Worm (Caenorhabditis elegans): ENCODE measurements around the gene str-159.

Gene str-159

DNA sequence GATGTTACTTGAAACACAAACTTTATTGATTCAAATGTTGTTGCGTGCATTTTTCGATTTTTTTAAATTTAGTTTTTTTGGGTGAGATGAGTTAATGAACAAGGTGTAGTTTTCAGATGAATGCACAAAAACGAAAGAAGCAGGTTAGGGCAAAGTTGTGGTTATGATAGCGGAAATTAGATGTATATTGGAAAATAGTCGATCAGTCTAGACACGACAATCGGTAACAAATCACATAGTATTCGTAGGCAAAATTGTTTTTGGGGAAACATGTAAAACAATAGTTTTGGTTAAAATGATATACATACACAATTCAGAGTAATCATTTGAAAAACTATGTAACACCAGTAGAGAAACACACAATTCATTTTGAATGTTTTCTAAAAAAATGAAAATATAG lies 41.5 kb upstream of the str-159 start, which contains the start of gene str-172:
Gene str-172 (minus strand): TSS at position 101 of the 400 bp plus-strand sequence.
- no peak for TF ChIP-seq unc-62 (GFP tag; optimal IDR thresholded peaks at IDR 0.05 in 1 of 2)
- TF ChIP-seq unc-62 (tag; optimal IDR thresholded peaks at IDR 0.05) = no peak
- TF ChIP-seq T20F7.1 (GFP tag; optimal IDR thresholded peaks at IDR 0.05) = no peak
- TF ChIP-seq lsy-2 (tag; optimal IDR thresholded peaks at IDR 0.05) = no peak
- no peak for TF ChIP-seq mdt-29 (GFP tag; IDR thresholded peaks at IDR 0.05)

DNA sequence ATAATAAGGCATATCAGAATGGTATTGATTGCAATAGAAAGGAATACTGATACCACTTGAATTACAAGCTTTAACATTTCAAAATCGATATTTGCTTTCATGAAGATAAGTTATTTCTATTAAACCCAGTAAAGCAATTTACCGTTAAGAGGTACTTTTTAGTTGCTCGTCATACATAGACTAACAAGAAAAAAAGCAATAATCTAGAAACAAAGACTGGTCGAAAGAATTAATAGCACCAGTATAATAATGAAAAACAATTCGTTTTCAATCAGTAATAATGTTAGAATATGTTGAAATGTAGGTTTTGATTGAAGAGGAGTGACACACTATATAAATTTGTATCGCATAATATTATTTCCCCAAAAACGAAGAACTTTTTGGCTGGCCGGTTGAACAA lies 38.6 kb upstream of the str-159 start, which contains the start of gene str-175:
Gene str-175 (minus strand): TSS at position 101 of the 400 bp plus-strand sequence.
- TF ChIP-seq aha-1 (tag) (peak; percentile 44), egl-27 (tag; optimal IDR thresholded peaks at IDR 0.05) (no peak)

DNA sequence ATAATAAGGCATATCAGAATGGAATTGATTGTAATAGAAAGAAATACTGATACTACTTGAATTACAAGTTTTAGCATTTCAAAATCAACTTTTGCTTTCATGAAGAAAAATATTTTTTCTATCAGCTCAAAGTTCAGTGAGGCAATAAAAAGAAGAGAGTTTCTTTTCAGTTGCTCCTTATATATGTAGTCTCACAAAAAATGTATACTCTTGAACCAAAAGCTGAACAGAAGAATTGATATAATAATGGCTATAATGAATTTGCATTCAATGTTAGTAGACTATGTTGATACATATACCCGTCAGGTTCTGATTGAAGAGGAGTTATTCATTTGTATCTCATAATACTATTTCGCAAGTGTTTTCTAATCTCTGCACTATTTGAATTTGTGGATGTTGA lies 34.5 kb upstream of the str-159 start, which contains the start of gene str-174:
Gene str-174 (minus strand): TSS at position 101 of the 400 bp plus-strand sequence.
- no peak for TF ChIP-seq hmg-1.1 (GFP tag; IDR thresholded peaks at IDR 0.05)
- TF ChIP-seq spr-1 (tag; optimal IDR thresholded peaks at IDR 0.05) = no peak
- no peak for TF ChIP-seq egl-43 (GFP tag; IDR thresholded peaks at IDR 0.05)
- TF ChIP-seq sdz-12 (GFP tag; optimal IDR thresholded peaks at IDR 0.05) = no peak
- TF ChIP-seq D1046.2 (GFP tag; IDR thresholded peaks at IDR 0.05) = no peak
- TF ChIP-seq pha-4 (GFP tag; IDR thresholded peaks at IDR 0.05) = no peak
- no peak for TF ChIP-seq pha-4 (tag; optimal IDR thresholded peaks at IDR 0.05)
- TF ChIP-seq daf-8 (GFP tag; IDR thresholded peaks at IDR 0.05) = no peak
- TF ChIP-seq unc-62 (GFP tag; optimal IDR thresholded peaks at IDR 0.05 in 1 of 2) = no peak
- TF ChIP-seq unc-62 (tag; optimal IDR thresholded peaks at IDR 0.05) = no peak
- TF ChIP-seq tra-1 (GFP tag; IDR thresholded peaks at IDR 0.05) = no peak
- no peak for TF ChIP-seq nhr-10 (tag; optimal IDR thresholded peaks at IDR 0.05)
- TF ChIP-seq gei-8 (GFP tag; optimal IDR thresholded peaks at IDR 0.05) = no peak

DNA sequence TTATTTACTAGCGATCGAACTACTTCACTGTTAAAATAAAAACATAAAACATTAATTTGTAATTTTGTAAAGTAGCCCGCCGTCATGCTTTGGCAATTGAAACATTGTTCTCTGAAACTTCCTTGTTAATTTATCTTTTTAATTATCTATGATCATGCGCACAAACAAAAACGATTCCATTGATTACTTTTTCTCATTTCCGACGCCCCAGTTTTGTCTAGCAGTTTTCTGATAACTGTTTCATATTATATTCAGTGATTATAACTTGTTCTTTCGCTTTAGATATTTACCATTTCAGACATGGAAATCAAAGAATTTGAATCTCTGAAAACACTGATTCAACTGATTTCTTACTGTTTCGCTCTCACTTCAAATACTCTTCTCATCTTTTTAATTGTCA lies 32.0 kb upstream of the str-159 start, which contains the start of gene str-170:
Gene str-170 (plus strand): TSS at position 301 of the 400 bp plus-strand sequence.
- no peak for TF ChIP-seq nhr-111 (GFP tag; optimal IDR thresholded peaks at IDR 0.05)
- no peak for TF ChIP-seq zag-1 (tag; optimal IDR thresholded peaks at IDR 0.05)
- TF ChIP-seq nhr-77 (tag; optimal IDR thresholded peaks at IDR 0.05) = no peak
- TF ChIP-seq lir-3 (tag; optimal IDR thresholded peaks at IDR 0.05) = no peak

DNA sequence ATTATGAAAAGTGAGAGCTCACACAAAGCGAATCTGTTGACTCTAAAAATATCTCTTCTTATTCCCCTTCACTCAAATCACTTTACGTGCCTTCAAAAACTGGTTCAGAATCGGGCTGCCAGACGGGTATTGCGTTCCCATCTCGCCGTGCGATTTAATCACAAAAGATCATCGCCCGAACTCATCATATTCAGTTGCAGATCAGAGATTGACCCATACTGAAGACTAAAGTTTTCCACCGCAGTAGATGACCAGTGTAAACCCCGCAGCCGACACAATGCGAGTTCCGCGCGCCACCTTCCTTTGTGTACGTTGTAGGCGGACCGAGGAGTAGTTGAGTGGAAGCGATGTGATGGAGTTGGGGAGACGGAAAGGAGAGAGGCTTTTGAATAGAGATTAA lies 28.5 kb upstream of the str-159 start:
- TF ChIP-seq mxl-3 (GFP tag; optimal IDR thresholded peaks at IDR 0.05) (peak; percentile 73), snpc-1.2 (GFP tag; IDR thresholded peaks at IDR 0.05) (peak; percentile 100), ama-1 (optimal IDR thresholded peaks at IDR 0.05) (peak; percentile 90), spr-3 (GFP tag; optimal IDR thresholded peaks at IDR 0.05) (no peak), nhr-102 (tag; optimal IDR thresholded peaks at IDR 0.05) (peak; percentile 81), duxl-1 (tag; optimal IDR thresholded peaks at IDR 0.05; ENCODE audit: poor library complexity) (peak; percentile 43), lin-38 (GFP tag; IDR thresholded peaks at IDR 0.05) (no peak; the same call in none of the 2 replicates), mdt-29 (GFP tag; IDR thresholded peaks at IDR 0.05) (peak; percentile 71; the same call in 1 of the 2 replicates), rbr-2 (tag; optimal IDR thresholded peaks at IDR 0.05) (peak; percentile 57), nhr-48 (tag; optimal IDR thresholded peaks at IDR 0.05) (peak; percentile 52), Y5F2A.4 (GFP tag; optimal IDR thresholded peaks at IDR 0.05) (no peak), ztf-11 (tag; optimal IDR thresholded peaks at IDR 0.05) (no peak), snpc-4 (tag; optimal IDR thresholded peaks at IDR 0.05) (peak; percentile 89), unc-130 (GFP tag; optimal IDR thresholded peaks at IDR 0.05) (peak; percentile 58), aha-1 (tag) (peak; percentile 94), zfp-3 (GFP tag; conservative IDR thresholded peaks at IDR 0.05) (no peak), lin-13 (GFP tag; optimal IDR thresholded peaks at IDR 0.05) (peak; percentile 48), ces-1 (GFP tag; optimal IDR thresholded peaks at IDR 0.05) (no peak), D1046.2 (GFP tag; IDR thresholded peaks at IDR 0.05) (no peak), daf-12 (tag; optimal IDR thresholded peaks at IDR 0.05) (no peak), daf-16 (GFP tag; optimal IDR thresholded peaks at IDR 0.05) (peak in 1 of 2 experiments; percentile 79), daf-16 (tag; optimal IDR thresholded peaks at IDR 0.05) (peak; percentile 37), T20F7.1 (GFP tag; optimal IDR thresholded peaks at IDR 0.05) (no peak), F10B5.3 (tag; optimal IDR thresholded peaks at IDR 0.05) (peak; percentile 18), spr-1 (tag; optimal IDR thresholded peaks at IDR 0.05) (peak; percentile 16), nhr-77 (tag; optimal IDR thresholded peaks at IDR 0.05) (no peak), nhr-10 (tag; optimal IDR thresholded peaks at IDR 0.05) (peak; percentile 27), fkh-10 (GFP tag; optimal IDR thresholded peaks at IDR 0.05) (no peak), F49E8.2 (tag; optimal IDR thresholded peaks at IDR 0.05; ENCODE audit: borderline replicate concordance) (peak; percentile 94)
